Fruit fly (Drosophila melanogaster) whole organism, embryonic: ENCODE results near the gene CG31883.

Experiments
- BtbVII ChIP-seq: fragments of 200-800 bp; sonication (Bioruptor generic); optimal IDR thresholded peaks from 3 replicates; lab custom pipeline; 2017; ENCODE audit warnings: missing biosample characterization, mild to moderate bottlenecking, missing genetic modification characterization
- CG11504 ChIP-seq: fragments of 200-800 bp; sonication (Bioruptor generic); optimal IDR thresholded peaks from 3 replicates; lab custom pipeline; 2019; ENCODE audit warnings: missing biosample characterization, mild to moderate bottlenecking, missing genetic modification characterization, moderate library complexity
- CG12391 ChIP-seq: fragments of 200-800 bp; sonication (Bioruptor generic); optimal IDR thresholded peaks from 3 replicates; lab custom pipeline; 2018; ENCODE audit warnings: missing biosample characterization, mild to moderate bottlenecking, missing genetic modification characterization, moderate library complexity
- CG14050 ChIP-seq: fragments of 200-800 bp; sonication (Bioruptor generic); IDR thresholded peaks from 3 replicates; pipeline ENCODE4 v1.3.6; 2022; ENCODE audit warnings: missing biosample characterization, missing genetic modification characterization
- CG14965 ChIP-seq: fragments of 200-800 bp; sonication (Bioruptor generic); optimal IDR thresholded peaks from 2 replicates; lab custom pipeline; 2016; ENCODE audit warnings: missing biosample characterization, missing genetic modification characterization, borderline replicate concordance
- CG15073 ChIP-seq: fragments of 200-800 bp; sonication (Bioruptor generic); optimal IDR thresholded peaks from 2 replicates; lab custom pipeline; 2016; ENCODE audit warnings: missing biosample characterization, missing genetic modification characterization
- CG15696 ChIP-seq: fragments of 200-800 bp; sonication (Bioruptor generic); optimal IDR thresholded peaks from 2 replicates; lab custom pipeline; 2019; ENCODE audit warnings: missing biosample characterization, mild to moderate bottlenecking, missing genetic modification characterization, moderate library complexity
- CG1647 ChIP-seq: fragments of 200-800 bp; sonication (Bioruptor generic); optimal IDR thresholded peaks from 3 replicates; lab custom pipeline; 2016; ENCODE audit warnings: missing biosample characterization, missing genetic modification characterization
- CG17186 ChIP-seq: fragments of 200-800 bp; sonication (Bioruptor generic); optimal IDR thresholded peaks from 3 replicates; lab custom pipeline; 2017; ENCODE audit warnings: missing biosample characterization, missing genetic modification reagents, missing genetic modification characterization
- CG17802 ChIP-seq: fragments of 200-800 bp; sonication (Bioruptor generic); optimal IDR thresholded peaks from 2 replicates; lab custom pipeline; 2018; ENCODE audit warnings: missing biosample characterization, mild to moderate bottlenecking, missing genetic modification characterization, moderate library complexity
- CG17912 ChIP-seq: fragments of 200-800 bp; sonication (Bioruptor generic); optimal IDR thresholded peaks from 2 replicates; lab custom pipeline; 2018; ENCODE audit warnings: missing biosample characterization, mild to moderate bottlenecking, missing genetic modification characterization
- CG2889 ChIP-seq: fragments of 200-800 bp; sonication (Bioruptor generic); IDR thresholded peaks from 3 replicates; pipeline ENCODE4 v1.3.6; 2022; ENCODE audit warnings: missing biosample characterization, missing genetic modification characterization
- CG31441 ChIP-seq: fragments of 200-800 bp; sonication (Bioruptor generic); IDR thresholded peaks from 2 replicates; pipeline ENCODE4 v1.3.6; 2022; ENCODE audit warnings: missing biosample characterization, missing genetic modification characterization
- CG4424 ChIP-seq: fragments of 200-800 bp; sonication (Bioruptor generic); optimal IDR thresholded peaks from 3 replicates; lab custom pipeline; 2016; ENCODE audit warnings: missing biosample characterization, missing genetic modification characterization
- Dll ChIP-seq: fragments of 200-800 bp; sonication (Bioruptor generic); IDR thresholded peaks from 4 replicates; pipeline ENCODE4 v1.3.6; 2022; ENCODE audit warnings: missing biosample characterization, missing genetic modification characterization; ENCODE audit not compliant: partially characterized antibody
- Gsc ChIP-seq: fragments of 200-800 bp; sonication (Bioruptor generic); IDR thresholded peaks from 2 replicates; pipeline ENCODE4 v1.3.6; 2022; ENCODE audit warnings: missing biosample characterization, missing genetic modification characterization
- HLH54F ChIP-seq: fragments of 200-800 bp; sonication (Bioruptor generic); optimal IDR thresholded peaks from 3 replicates; lab custom pipeline; 2016; ENCODE audit warnings: missing biosample characterization, missing genetic modification characterization
- MESR4 ChIP-seq: fragments of 200-800 bp; sonication (Bioruptor generic); optimal IDR thresholded peaks from 2 replicates; lab custom pipeline; 2018; ENCODE audit warnings: missing biosample characterization, mild to moderate bottlenecking, missing genetic modification characterization, moderate library complexity
- Mad ChIP-seq: fragments of 200-800 bp; sonication (Bioruptor generic); optimal IDR thresholded peaks from 2 replicates; lab custom pipeline; 2016; ENCODE audit warnings: missing biosample characterization, missing genetic modification characterization
- Max ChIP-seq: fragments of 200-800 bp; sonication (Bioruptor generic); optimal IDR thresholded peaks from 2 replicates; lab custom pipeline; 2016; ENCODE audit warnings: missing biosample characterization, mild to moderate bottlenecking, missing genetic modification characterization
- NC2α ChIP-seq: fragments of 200-800 bp; sonication (Bioruptor generic); optimal IDR thresholded peaks from 2 replicates; lab custom pipeline; 2016; ENCODE audit warnings: missing biosample characterization, missing genetic modification characterization
- NC2β ChIP-seq: fragments of 200-800 bp; sonication (Bioruptor generic); optimal IDR thresholded peaks from 2 replicates; lab custom pipeline; 2016; ENCODE audit warnings: missing biosample characterization, missing genetic modification characterization
- NfI ChIP-seq: fragments of 200-800 bp; sonication (Bioruptor generic); optimal IDR thresholded peaks from 3 replicates; lab custom pipeline; 2018; ENCODE audit warnings: missing biosample characterization, mild to moderate bottlenecking, missing genetic modification characterization, moderate library complexity
- Rfx ChIP-seq: fragments of 200-800 bp; sonication (Bioruptor generic); IDR thresholded peaks from 2 replicates; pipeline ENCODE4 v1.3.6; 2022; ENCODE audit warnings: missing biosample characterization, missing genetic modification characterization
- Six4 ChIP-seq: fragments of 200-800 bp; sonication (Bioruptor generic); optimal IDR thresholded peaks from 2 replicates; lab custom pipeline; 2016; ENCODE audit warnings: missing biosample characterization, missing genetic modification characterization
- ac ChIP-seq: fragments of 200-800 bp; sonication (Bioruptor generic); optimal IDR thresholded peaks from 3 replicates; lab custom pipeline; 2017; ENCODE audit warnings: missing biosample characterization, mild to moderate bottlenecking, missing genetic modification characterization
- al ChIP-seq: fragments of 200-800 bp; sonication (Bioruptor generic); IDR thresholded peaks from 2 replicates; pipeline ENCODE4 v1.3.6; 2022; ENCODE audit warnings: missing biosample characterization, missing genetic modification characterization
- ewg ChIP-seq: fragments of 200-800 bp; sonication (Bioruptor generic); optimal IDR thresholded peaks from 3 replicates; lab custom pipeline; 2017; ENCODE audit warnings: mild to moderate bottlenecking, missing biosample characterization, missing genetic modification reagents, missing genetic modification characterization
- ftz-f1 ChIP-seq: fragments of 200-800 bp; sonication (Bioruptor generic); optimal IDR thresholded peaks from 2 replicates; lab custom pipeline; 2016; ENCODE audit warnings: missing biosample characterization, missing genetic modification characterization
- her ChIP-seq: fragments of 200-800 bp; sonication (Bioruptor generic); optimal IDR thresholded peaks from 2 replicates; lab custom pipeline; 2016; ENCODE audit warnings: missing biosample characterization, missing genetic modification characterization
- knrl ChIP-seq: fragments of 200-800 bp; sonication (Bioruptor generic); IDR thresholded peaks from 3 replicates; pipeline ENCODE4 v1.3.6; 2022; ENCODE audit warnings: missing biosample characterization, missing genetic modification characterization; ENCODE audit not compliant: partially characterized antibody
- mam ChIP-seq: fragments of 200-800 bp; sonication (Bioruptor generic); optimal IDR thresholded peaks from 3 replicates; lab custom pipeline; 2016; ENCODE audit warnings: missing biosample characterization, missing genetic modification characterization
- pfk ChIP-seq: fragments of 200-800 bp; sonication (Bioruptor generic); optimal IDR thresholded peaks from 2 replicates; lab custom pipeline; 2018; ENCODE audit warnings: missing biosample characterization, mild to moderate bottlenecking, missing genetic modification characterization, moderate library complexity
- ro ChIP-seq: fragments of 200-800 bp; sonication (Bioruptor generic); IDR thresholded peaks from 2 replicates; pipeline ENCODE4 v1.3.6; 2022; ENCODE audit warnings: missing biosample characterization, missing genetic modification characterization
- scrt ChIP-seq: fragments of 200-800 bp; sonication (Bioruptor generic); optimal IDR thresholded peaks from 2 replicates; lab custom pipeline; 2018; ENCODE audit warnings: missing biosample characterization, mild to moderate bottlenecking, missing genetic modification characterization, moderate library complexity
- sens-2 ChIP-seq: fragments of 200-800 bp; sonication (Bioruptor generic); IDR thresholded peaks from 2 replicates; pipeline ENCODE4 v1.3.6; 2022; ENCODE audit warnings: missing biosample characterization, missing genetic modification characterization
- seq ChIP-seq: fragments of 200-800 bp; sonication (Bioruptor generic); IDR thresholded peaks from 2 replicates; pipeline ENCODE4 v1.3.6; 2022; ENCODE audit warnings: missing biosample characterization, missing genetic modification characterization
- sob ChIP-seq: fragments of 200-800 bp; sonication (Bioruptor generic); IDR thresholded peaks from 2 replicates; pipeline ENCODE4 v1.3.6; 2022; ENCODE audit warnings: missing biosample characterization, missing genetic modification characterization
- sr ChIP-seq: fragments of 200-800 bp; sonication (Bioruptor generic); IDR thresholded peaks from 3 replicates; pipeline ENCODE4 v1.3.6; 2022; ENCODE audit warnings: missing biosample characterization, missing genetic modification characterization
- ssp ChIP-seq: fragments of 200-800 bp; sonication (Bioruptor generic); IDR thresholded peaks from 2 replicates; pipeline ENCODE4 v1.3.6; 2022; ENCODE audit warnings: missing biosample characterization, missing genetic modification characterization
- tap ChIP-seq: fragments of 200-800 bp; optimal IDR thresholded peaks from 3 replicates; lab custom pipeline; 2019; ENCODE audit warnings: missing biosample characterization, mild to moderate bottlenecking, missing genetic modification characterization, moderate library complexity
- tio ChIP-seq: fragments of 200-800 bp; sonication (Bioruptor generic); optimal IDR thresholded peaks from 2 replicates; lab custom pipeline; 2017; ENCODE audit warnings: missing biosample characterization, missing genetic modification characterization, inconsistent platforms
- toy ChIP-seq: fragments of 200-800 bp; sonication (Bioruptor generic); IDR thresholded peaks from 2 replicates; pipeline ENCODE4 v1.3.6; 2022; ENCODE audit warnings: missing biosample characterization, missing genetic modification characterization
- trh ChIP-seq: fragments of 200-800 bp; sonication (Bioruptor generic); optimal IDR thresholded peaks from 2 replicates; lab custom pipeline; 2016; ENCODE audit warnings: missing biosample characterization, missing genetic modification characterization
- vfl ChIP-seq: fragments of 200-800 bp; sonication (Bioruptor generic); optimal IDR thresholded peaks from 2 replicates; lab custom pipeline; 2016; ENCODE audit warnings: missing biosample characterization, missing genetic modification characterization
- wek ChIP-seq: fragments of 200-800 bp; sonication (Bioruptor generic); optimal IDR thresholded peaks from 3 replicates; lab custom pipeline; 2018; ENCODE audit warnings: missing biosample characterization, mild to moderate bottlenecking, missing genetic modification characterization, moderate library complexity
- zen ChIP-seq: fragments of 200-800 bp; sonication (Bioruptor generic); optimal IDR thresholded peaks from 3 replicates; lab custom pipeline; 2018; ENCODE audit warnings: missing biosample characterization, mild to moderate bottlenecking, missing genetic modification characterization, moderate library complexity
- zen2 ChIP-seq: fragments of 200-800 bp; sonication (Bioruptor generic); IDR thresholded peaks from 3 replicates; pipeline ENCODE4 v1.3.6; 2022; ENCODE audit warnings: missing biosample characterization, missing genetic modification characterization; ENCODE audit not compliant: partially characterized antibody

The CG31883 gene

DNA sequence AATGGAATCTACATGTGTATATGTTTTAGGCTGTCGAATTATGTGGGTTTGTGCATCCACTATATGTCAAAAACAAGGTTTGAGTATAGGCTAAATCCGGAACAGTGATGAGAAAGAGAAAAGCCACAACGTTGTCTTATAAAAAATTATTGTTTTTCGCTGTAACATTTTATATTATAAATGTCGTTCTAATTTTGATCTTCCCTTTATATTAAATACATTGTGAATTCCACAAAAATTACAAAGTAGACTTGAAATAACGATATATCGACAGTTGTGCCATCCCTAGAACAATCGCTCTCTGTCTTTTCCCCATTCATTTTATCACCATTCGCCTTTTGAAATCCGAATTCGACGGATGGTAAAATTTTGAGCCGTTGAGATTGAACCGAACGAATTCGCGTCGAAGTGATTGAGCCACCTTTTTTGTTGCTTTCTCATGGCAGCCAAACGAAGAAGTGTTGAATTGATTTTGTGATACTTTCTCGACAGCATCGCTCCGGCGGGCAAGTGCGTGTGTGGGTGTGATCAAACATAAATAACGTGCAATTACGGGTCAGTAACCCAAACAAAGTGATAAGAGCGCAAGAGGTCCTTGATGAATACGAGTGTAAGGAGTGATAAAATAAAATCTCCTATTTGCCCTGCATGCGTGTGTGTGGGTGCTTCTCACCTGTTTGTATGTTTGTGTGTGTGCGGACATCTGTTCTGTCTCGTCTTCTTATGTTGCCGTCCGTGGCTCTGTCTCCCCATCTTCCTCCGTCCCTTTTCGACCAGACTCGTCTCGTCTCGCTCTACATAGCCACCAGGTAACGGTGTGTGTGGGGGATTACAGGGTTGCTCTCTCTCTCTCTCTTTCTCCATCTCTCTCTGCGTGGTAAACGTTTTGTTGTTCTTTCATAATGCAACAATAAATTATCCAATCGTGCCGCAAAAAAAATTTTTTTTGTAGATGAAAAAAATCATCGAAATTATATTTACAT lies 7.1 kb upstream of the CG31883 start, which contains the start of gene Oatp30B (continued):
- TF ChIP-seq ftz-f1 (GFP tag; lab: Kevin White, UChicago), result peak; percentile 55
- peak; percentile 87 for TF ChIP-seq BtbVII (GFP tag; lab: Kevin White, UChicago)
- peak; percentile 94 for TF ChIP-seq Mad
- peak; percentile 95 for TF ChIP-seq ro
- TF ChIP-seq ssp (GFP tag; lab: Robert Waterston, UW), result peak; percentile 92
- TF ChIP-seq zen (tag; lab: Kevin White, UChicago), result peak; percentile 98
- peak; percentile 72 for TF ChIP-seq CG17186
- TF ChIP-seq CG17802 (tag; lab: Kevin White, UChicago), result peak; percentile 78
- TF ChIP-seq CG11504 (tag; lab: Kevin White, UChicago), result peak; percentile 94
- TF ChIP-seq MESR4 (GFP tag; lab: Kevin White, UChicago), result peak; percentile 43
- TF ChIP-seq ac (GFP tag; lab: Kevin White, UChicago), result peak; percentile 70
- no peak; the same call in 1 of the 2 replicates for TF ChIP-seq Gsc (GFP tag; lab: Robert Waterston, UW)
- peak; percentile 93 for TF ChIP-seq CG2889 (GFP tag; lab: Robert Waterston, UW)
- peak; percentile 96 for TF ChIP-seq CG14050 (GFP tag; lab: Robert Waterston, UW)
- TF ChIP-seq vfl, result peak; percentile 95
- TF ChIP-seq NC2β, result peak; percentile 92
- TF ChIP-seq CG15073 (GFP tag; lab: Kevin White, UChicago), result peak; percentile 62
- TF ChIP-seq tio, result peak; percentile 95
- TF ChIP-seq pfk, result peak; percentile 65
- TF ChIP-seq NfI (GFP tag; lab: Kevin White, UChicago), result peak; percentile 95
- TF ChIP-seq her (GFP tag; lab: Kevin White, UChicago), result peak; percentile 89
- peak; percentile 64 for TF ChIP-seq CG14965
- peak; percentile 94 for TF ChIP-seq CG1647 (GFP tag; lab: Kevin White, UChicago)
- TF ChIP-seq sob (GFP tag; lab: Robert Waterston, UW), result peak; percentile 99
- peak; percentile 94 for TF ChIP-seq seq (GFP tag; lab: Robert Waterston, UW)
- peak; percentile 88 for TF ChIP-seq toy (GFP tag; lab: Robert Waterston, UW)
- TF ChIP-seq HLH54F, result peak; percentile 96
- TF ChIP-seq scrt (GFP tag; lab: Kevin White, UChicago), result peak; percentile 87
- TF ChIP-seq CG17912 (GFP tag; lab: Kevin White, UChicago), result peak; percentile 82
- peak; percentile 95 for TF ChIP-seq trh (GFP tag; lab: Kevin White, UChicago)
- TF ChIP-seq Max (GFP tag; lab: Kevin White, UChicago), result peak; percentile 95
- peak; percentile 73 for TF ChIP-seq wek
- peak; percentile 80 for TF ChIP-seq sr (GFP tag; lab: Robert Waterston, UW)
- TF ChIP-seq mam, result peak; percentile 97
- peak; percentile 95 for TF ChIP-seq tap (tag; lab: Kevin White, UChicago)
- peak; percentile 100 for TF ChIP-seq Dll (GFP tag; lab: Robert Waterston, UW)
- TF ChIP-seq knrl (GFP tag; lab: Robert Waterston, UW), result peak; percentile 98
- TF ChIP-seq CG12391 (tag; lab: Kevin White, UChicago), result peak; percentile 99
- peak; percentile 99 for TF ChIP-seq CG15696
- TF ChIP-seq CG4424 (GFP tag; lab: Kevin White, UChicago), result peak; percentile 98
- peak; percentile 85 for TF ChIP-seq NC2α (GFP tag; lab: Kevin White, UChicago)
- TF ChIP-seq Six4 (GFP tag; lab: Kevin White, UChicago), result peak; percentile 96
- TF ChIP-seq al (GFP tag; lab: Robert Waterston, UW), result peak; percentile 96
- peak; percentile 95 for TF ChIP-seq CG31441 (GFP tag; lab: Robert Waterston, UW)
- TF ChIP-seq Rfx (GFP tag; lab: Robert Waterston, UW), result peak; percentile 99
- TF ChIP-seq sens-2, result peak; percentile 96
- TF ChIP-seq ewg (GFP tag; lab: Kevin White, UChicago), result peak; percentile 88
- TF ChIP-seq zen2 (GFP tag; lab: Robert Waterston, UW), result peak; percentile 99; the same call in 2 of the 3 replicates
